Worm (Caenorhabditis elegans) whole organism, L4 larva: ENCODE measurements around the gene T10D4.6.

Experiments
- R02D3.7 ChIP-seq: fragments of 150-350 bp; sonication (generic microtip); optimal IDR thresholded peaks from 3 replicates; lab custom pipeline; 2014; ENCODE audit warnings: missing biosample characterization, missing genetic modification characterization
- ama-1 ChIP-seq: fragments of 150-350 bp; optimal IDR thresholded peaks from 2 replicates; lab custom pipeline; 2014; ENCODE audit warnings: inconsistent platforms, mixed read lengths
- cey-2 ChIP-seq: sonication (generic microtip); optimal IDR thresholded peaks from 3 replicates; lab custom pipeline; 2017; ENCODE audit warnings: missing genetic modification characterization, mild to moderate bottlenecking, missing compliant biosample characterization, antibody characterized with exemption, borderline replicate concordance; ENCODE audit not compliant: insufficient read depth
- lin-39 ChIP-seq: fragments of 150-350 bp; optimal IDR thresholded peaks from 2 replicates; lab custom pipeline; 2014; ENCODE audit warnings: missing biosample characterization, missing genetic modification reagents, missing genetic modification characterization
- mes-2 ChIP-seq: sonication (generic microtip); optimal IDR thresholded peaks from 2 replicates; lab custom pipeline; 2016; ENCODE audit warnings: missing genotype, mild to moderate bottlenecking, missing genetic modification characterization, missing compliant biosample characterization; ENCODE audit not compliant: poor library complexity, severe bottlenecking
- nhr-25 ChIP-seq: sonication (generic microtip); optimal IDR thresholded peaks from 2 replicates; lab custom pipeline; 2017; ENCODE audit warnings: missing genetic modification characterization, mild to moderate bottlenecking, missing compliant biosample characterization, antibody characterized with exemption, moderate library complexity, borderline replicate concordance; ENCODE audit not compliant: insufficient read depth
- php-3 ChIP-seq: fragments of 200-800 bp; sonication (Bioruptor generic); IDR thresholded peaks from 2 replicates; pipeline ENCODE4 v1.3.6; 2022; ENCODE audit warnings: missing genetic modification reagents, missing genetic modification characterization, missing compliant biosample characterization
- unc-62 ChIP-seq, 3 experiments: fragments of 150-350 bp in 1 of 3; sonication (generic microtip); optimal IDR thresholded peaks in 2 of 3; peaks in 1 of 3; 1 replicate in 1 of 3; 2 replicates in 2 of 3; lab custom pipeline; 2014 to 2017; ENCODE audit warnings: missing biosample characterization in 3 of 3, missing genetic modification characterization in 3 of 3, missing genetic modification reagents in 3 of 3, missing genotype in 1 of 3

ce11 chrII:3096060-3096459 is 23.1 kb upstream of the T10D4.6 start, which contains the start of gene srg-23:
- TF ChIP-seq cey-2 (tag; lab: Kevin White, UChicago) = no peak
- TF ChIP-seq lin-39 (tag; lab: Kevin White, UChicago) = no peak
- no peak for TF ChIP-seq nhr-25
- TF ChIP-seq php-3 = no peak
- no peak for TF ChIP-seq mes-2 (tag; lab: Kevin White, UChicago)
- no peak for TF ChIP-seq unc-62 (GFP tag; optimal IDR thresholded peaks at IDR 0.05 in 1 of 2; lab: Kevin White, UChicago)
- no peak for TF ChIP-seq unc-62 (tag; optimal IDR thresholded peaks at IDR 0.05; lab: Kevin White, UChicago)
- TF ChIP-seq R02D3.7 = no peak
- no peak for TF ChIP-seq ama-1 (lab: Kevin White, UChicago)
